Worm (Caenorhabditis elegans) whole organism, L1 larva: ENCODE data around the gene clec-164.

Experiments
- F16B12.6 ChIP-seq: fragments of 150-350 bp; optimal IDR thresholded peaks from 2 replicates; lab custom pipeline; 2014; ENCODE audit warnings: missing biosample characterization, missing genetic modification characterization
- alr-1 ChIP-seq: fragments of 200-800 bp; sonication (Bioruptor generic); optimal IDR thresholded peaks from 2 replicates; lab custom pipeline; 2018; ENCODE audit warnings: borderline replicate concordance, mild to moderate bottlenecking, missing genetic modification characterization, missing compliant biosample characterization
- aly-2 ChIP-seq: fragments of 150-350 bp; optimal IDR thresholded peaks from 2 replicates; lab custom pipeline; 2014; ENCODE audit warnings: missing biosample characterization, missing genetic modification characterization
- ceh-8 ChIP-seq: fragments of 200-800 bp; sonication (Bioruptor generic); optimal IDR thresholded peaks from 2 replicates; lab custom pipeline; 2018; ENCODE audit warnings: mild to moderate bottlenecking, missing genetic modification characterization, moderate library complexity, missing compliant biosample characterization
- dsc-1 ChIP-seq: sonication (generic microtip); optimal IDR thresholded peaks from 2 replicates; lab custom pipeline; 2016; ENCODE audit warnings: mild to moderate bottlenecking, missing genetic modification characterization, missing compliant biosample characterization
- efl-1 ChIP-seq, 4 experiments: fragments of 150-350 bp; optimal IDR thresholded peaks in 3 of 4; peaks in 1 of 4; 1 replicate in 1 of 4; 2 replicates in 3 of 4; lab custom pipeline; 2014; ENCODE audit warnings: missing biosample characterization in 2 of 4, missing genetic modification characterization in 2 of 4, missing genetic modification reagents in 2 of 4
- efl-3 ChIP-seq: fragments of 200-800 bp; sonication (Bioruptor generic); optimal IDR thresholded peaks from 2 replicates; lab custom pipeline; 2018; ENCODE audit warnings: mild to moderate bottlenecking, missing genetic modification characterization, missing compliant biosample characterization
- egl-27 ChIP-seq, 2 experiments: fragments of 150-350 bp in 1 of 2; sonication (generic microtip); optimal IDR thresholded peaks; 3 replicates each; lab custom pipeline; 2017 to 2018; ENCODE audit warnings: missing biosample characterization in 2 of 2, missing genetic modification characterization in 2 of 2, missing genetic modification reagents in 2 of 2
- ets-5 ChIP-seq: fragments of 200-800 bp; sonication (Bioruptor generic); IDR thresholded peaks from 2 replicates; pipeline ENCODE4 v1.3.6; 2022; ENCODE audit warnings: missing genetic modification characterization, missing compliant biosample characterization
- fkh-10 ChIP-seq: sonication (generic microtip); optimal IDR thresholded peaks from 2 replicates; lab custom pipeline; 2017; ENCODE audit warnings: missing biosample characterization, missing genetic modification reagents, missing genetic modification characterization
- fkh-4 ChIP-seq: sonication (generic microtip); optimal IDR thresholded peaks from 2 replicates; lab custom pipeline; 2016; ENCODE audit warnings: missing compliant biosample characterization, missing genetic modification characterization, borderline replicate concordance
- hlh-4 ChIP-seq: sonication (generic microtip); optimal IDR thresholded peaks from 2 replicates; lab custom pipeline; 2016; ENCODE audit warnings: mild to moderate bottlenecking, missing genetic modification characterization, missing compliant biosample characterization
- irx-1 ChIP-seq: sonication (generic microtip); optimal IDR thresholded peaks from 2 replicates; lab custom pipeline; 2016; ENCODE audit warnings: missing genetic modification characterization, missing compliant biosample characterization
- lin-14 ChIP-seq: fragments of 200-800 bp; sonication (Bioruptor generic); optimal IDR thresholded peaks from 2 replicates; lab custom pipeline; 2018; ENCODE audit warnings: mild to moderate bottlenecking, missing genetic modification characterization, moderate library complexity, missing compliant biosample characterization
- lin-39 ChIP-seq: fragments of 150-350 bp; optimal IDR thresholded peaks from 2 replicates; lab custom pipeline; 2014; ENCODE audit warnings: missing biosample characterization, missing genetic modification reagents, missing genetic modification characterization
- lsy-2 ChIP-seq, 2 experiments: fragments of 150-350 bp; optimal IDR thresholded peaks; 2 replicates each; lab custom pipeline; 2014; ENCODE audit warnings: missing biosample characterization in 2 of 2, missing genetic modification characterization in 2 of 2
- mdl-1 ChIP-seq, 2 experiments: fragments of 150-350 bp; optimal IDR thresholded peaks; 2 replicates each; lab custom pipeline; 2014 to 2017; ENCODE audit warnings: missing biosample characterization in 2 of 2, missing genetic modification characterization in 2 of 2, inconsistent platforms in 1 of 2
- nhr-12 ChIP-seq: sonication (generic microtip); optimal IDR thresholded peaks from 2 replicates; lab custom pipeline; 2017; ENCODE audit warnings: missing biosample characterization, missing genetic modification characterization
- nhr-19 ChIP-seq: fragments of 200-800 bp; sonication (Bioruptor generic); conservative IDR thresholded peaks from 2 replicates; pipeline ENCODE4 v1.3.6; 2022; ENCODE audit warnings: missing genetic modification characterization, missing compliant biosample characterization
- nhr-20 ChIP-seq: sonication (generic microtip); optimal IDR thresholded peaks from 2 replicates; lab custom pipeline; 2016; ENCODE audit warnings: mild to moderate bottlenecking, missing genetic modification characterization, missing compliant biosample characterization
- nhr-28 ChIP-seq: fragments of 150-350 bp; optimal IDR thresholded peaks from 2 replicates; lab custom pipeline; 2014; ENCODE audit warnings: missing biosample characterization, missing genetic modification characterization
- nhr-47 ChIP-seq: sonication (generic microtip); optimal IDR thresholded peaks from 2 replicates; lab custom pipeline; 2016; ENCODE audit warnings: mild to moderate bottlenecking, missing genetic modification characterization, moderate library complexity, missing compliant biosample characterization
- nhr-71 ChIP-seq: sonication (generic microtip); optimal IDR thresholded peaks from 2 replicates; lab custom pipeline; 2016; ENCODE audit warnings: mild to moderate bottlenecking, missing genetic modification characterization, moderate library complexity, missing compliant biosample characterization
- nhr-76 ChIP-seq: sonication (generic microtip); optimal IDR thresholded peaks from 2 replicates; lab custom pipeline; 2017; ENCODE audit warnings: missing biosample characterization, missing genetic modification characterization
- nhr-77 ChIP-seq: fragments of 150-350 bp; optimal IDR thresholded peaks from 2 replicates; lab custom pipeline; 2014; ENCODE audit warnings: missing biosample characterization, missing genetic modification characterization
- nhr-85 ChIP-seq: sonication (generic microtip); peaks from one replicate; lab custom pipeline; 2016; ENCODE audit warnings: missing genetic modification characterization, inconsistent platforms, missing compliant biosample characterization
- nhr-90 ChIP-seq: sonication (generic microtip); optimal IDR thresholded peaks from 2 replicates; lab custom pipeline; 2016; ENCODE audit warnings: mild to moderate bottlenecking, missing genetic modification characterization, missing compliant biosample characterization; ENCODE audit not compliant: poor library complexity
- pax-3 ChIP-seq: fragments of 200-800 bp; sonication (Bioruptor generic); optimal IDR thresholded peaks from 2 replicates; lab custom pipeline; 2018; ENCODE audit warnings: mild to moderate bottlenecking, missing genetic modification characterization, moderate library complexity, missing compliant biosample characterization
- pqm-1 ChIP-seq: sonication (generic microtip); optimal IDR thresholded peaks from 3 replicates; lab custom pipeline; 2017; ENCODE audit warnings: missing biosample characterization, missing genetic modification characterization
- rnt-1 ChIP-seq: sonication (generic microtip); optimal IDR thresholded peaks from 2 replicates; lab custom pipeline; 2016; ENCODE audit warnings: mild to moderate bottlenecking, missing genetic modification characterization, moderate library complexity, missing compliant biosample characterization
- snpc-4 ChIP-seq: fragments of 150-350 bp; optimal IDR thresholded peaks from 2 replicates; lab custom pipeline; 2014; ENCODE audit warnings: missing biosample characterization, missing genetic modification characterization
- snu-23 ChIP-seq: sonication (generic microtip); optimal IDR thresholded peaks from 2 replicates; lab custom pipeline; 2016; ENCODE audit warnings: missing genetic modification characterization, missing compliant biosample characterization
- sox-4 ChIP-seq: sonication (generic microtip); optimal IDR thresholded peaks from 2 replicates; lab custom pipeline; 2016; ENCODE audit warnings: missing genetic modification characterization, missing compliant biosample characterization
- sup-37 ChIP-seq: fragments of 200-800 bp; sonication (Bioruptor generic); optimal IDR thresholded peaks from 2 replicates; lab custom pipeline; 2018; ENCODE audit warnings: mild to moderate bottlenecking, missing genetic modification characterization, missing compliant biosample characterization
- tbx-2 ChIP-seq: sonication (generic microtip); optimal IDR thresholded peaks from 2 replicates; lab custom pipeline; 2016; ENCODE audit warnings: missing genetic modification characterization, missing compliant biosample characterization
- unc-86 ChIP-seq: sonication (generic microtip); optimal IDR thresholded peaks from 2 replicates; lab custom pipeline; 2016; ENCODE audit warnings: missing genetic modification characterization, missing compliant biosample characterization

Gene clec-164

ce11 chrIV:707635-708034 lies 8.8 kb upstream of the clec-164 start, which contains the start of gene cutl-26:
cutl-26 (minus strand) TSS chrIV:707735.
- TF ChIP-seq rnt-1 (tag; lab: Kevin White, UChicago) = no peak
- no peak for TF ChIP-seq efl-1 (optimal IDR thresholded peaks at IDR 0.05; lab: Kevin White, UChicago)
- peak in 1 of 2 experiments; percentile 60 for TF ChIP-seq efl-1 (GFP tag; optimal IDR thresholded peaks at IDR 0.05 in 1 of 2; lab: Kevin White, UChicago)
- TF ChIP-seq aly-2 (tag; lab: Kevin White, UChicago) = no peak
- TF ChIP-seq mdl-1 (tag; optimal IDR thresholded peaks at IDR 0.05; lab: Kevin White, UChicago) = no peak
- TF ChIP-seq fkh-4 (tag; lab: Kevin White, UChicago) = no peak

ce11 chrIV:715433-715832 lies 990 bp upstream of the clec-164 start:
- TF ChIP-seq efl-1 (optimal IDR thresholded peaks at IDR 0.05; lab: Kevin White, UChicago) (no peak), efl-1 (GFP tag; optimal IDR thresholded peaks at IDR 0.05 in 1 of 2; lab: Kevin White, UChicago) (no peak), nhr-20 (tag; lab: Kevin White, UChicago) (no peak), efl-3 (GFP tag; lab: Kevin White, UChicago) (no peak), hlh-4 (no peak), dsc-1 (no peak), pqm-1 (no peak), F16B12.6 (tag; lab: Kevin White, UChicago) (no peak), nhr-77 (no peak), fkh-4 (tag; lab: Kevin White, UChicago) (no peak), sox-4 (tag; lab: Kevin White, UChicago) (no peak), nhr-12 (no peak)

ce11 chrIV:719351-719750 lies 2.9 kb downstream of the clec-164 start, which contains the start of gene Y55F3C.10:
Y55F3C.10 (minus strand) TSS chrIV:719451.
- TF ChIP-seq ets-5 (no peak), efl-1 (optimal IDR thresholded peaks at IDR 0.05; lab: Kevin White, UChicago) (no peak), efl-1 (GFP tag; optimal IDR thresholded peaks at IDR 0.05 in 1 of 2; lab: Kevin White, UChicago) (peak in 1 of 2 experiments; percentile 89)

ce11 chrIV:728095-728494 lies 11.7 kb downstream of the clec-164 start, which contains the start of gene Y55F3C.9:
Y55F3C.9 (minus strand) TSS chrIV:728195.
- TF ChIP-seq egl-27 (tag; optimal IDR thresholded peaks at IDR 0.05; lab: Kevin White, UChicago) (no peak), efl-1 (optimal IDR thresholded peaks at IDR 0.05; lab: Kevin White, UChicago) (no peak), efl-1 (GFP tag; optimal IDR thresholded peaks at IDR 0.05 in 1 of 2; lab: Kevin White, UChicago) (peak in 1 of 2 experiments; percentile 24), dsc-1 (peak; percentile 61), alr-1 (tag; lab: Kevin White, UChicago) (no peak)

ce11 chrIV:730937-731336 lies 14.5 kb downstream of the clec-164 start, which contains the start of gene srt-24:
srt-24 (minus strand) TSS chrIV:731037.
- TF ChIP-seq fkh-10 (GFP tag; lab: Kevin White, UChicago) = no peak
- TF ChIP-seq pax-3 = no peak
- TF ChIP-seq nhr-28 (tag; lab: Kevin White, UChicago) = no peak
- no peak for TF ChIP-seq nhr-90 (tag; lab: Kevin White, UChicago)
- TF ChIP-seq nhr-76 (tag; lab: Kevin White, UChicago) = no peak

ce11 chrIV:736447-736846 lies 20.0 kb downstream of the clec-164 start, which contains the start of gene kvs-5:
kvs-5 (plus strand) TSS chrIV:736747.
- TF ChIP-seq nhr-85 (tag; lab: Kevin White, UChicago) (peak; percentile 41), hlh-4 (no peak), unc-86 (tag; lab: Kevin White, UChicago) (no peak)
- TF ChIP-seq, all 84 proteins: peak for 1

ce11 chrIV:740674-741073 lies 24.3 kb downstream of the clec-164 start:
- no peak for TF ChIP-seq fkh-4 (tag; lab: Kevin White, UChicago)
- no peak for TF ChIP-seq snpc-4 (tag; lab: Kevin White, UChicago)
- peak; percentile 74 for TF ChIP-seq rnt-1 (tag; lab: Kevin White, UChicago)
- TF ChIP-seq nhr-20 (tag; lab: Kevin White, UChicago) = peak; percentile 29
- TF ChIP-seq nhr-47 (tag; lab: Kevin White, UChicago) = peak; percentile 10
- peak; percentile 19 for TF ChIP-seq dsc-1
- TF ChIP-seq irx-1 = no peak
- TF ChIP-seq nhr-19 (GFP tag; lab: Robert Waterston, UW) = peak; percentile 47
- peak; percentile 32 for TF ChIP-seq snu-23 (GFP tag; lab: Kevin White, UChicago)
- TF ChIP-seq sup-37 = no peak
- TF ChIP-seq lin-39 = peak; percentile 58
- TF ChIP-seq tbx-2 (tag; lab: Kevin White, UChicago) = peak; percentile 47
- peak; percentile 5 to 13 for TF ChIP-seq lsy-2 (tag; optimal IDR thresholded peaks at IDR 0.05; lab: Kevin White, UChicago)
- TF ChIP-seq efl-1 (optimal IDR thresholded peaks at IDR 0.05; lab: Kevin White, UChicago) = peak; percentile 12 to 26
- no peak for TF ChIP-seq efl-1 (GFP tag; optimal IDR thresholded peaks at IDR 0.05 in 1 of 2; lab: Kevin White, UChicago)
- no peak for TF ChIP-seq ceh-8 (GFP tag; lab: Kevin White, UChicago)
- peak; percentile 77 for TF ChIP-seq lin-14 (GFP tag; lab: Kevin White, UChicago)
- peak; percentile 81 for TF ChIP-seq nhr-71 (tag; lab: Kevin White, UChicago)
